Fruit fly (Drosophila melanogaster) whole organism, embryonic: ENCODE measurements around the gene FoxL1.

Experiments
- B-H1 ChIP-seq: fragments of 200-800 bp; sonication (Bioruptor generic); IDR thresholded peaks from 3 replicates; pipeline ENCODE4 v1.3.6; 2022; ENCODE audit warnings: missing biosample characterization, missing genetic modification characterization
- C15 ChIP-seq: fragments of 200-800 bp; sonication (Bioruptor generic); IDR thresholded peaks from 3 replicates; pipeline ENCODE4 v1.3.6; 2022; ENCODE audit warnings: missing biosample characterization, missing genetic modification characterization
- CG10274 ChIP-seq: fragments of 200-800 bp; sonication (Bioruptor generic); optimal IDR thresholded peaks from 3 replicates; lab custom pipeline; 2017; ENCODE audit warnings: missing biosample characterization, mild to moderate bottlenecking, missing genetic modification characterization
- CG11247 ChIP-seq: fragments of 200-800 bp; sonication (Bioruptor generic); IDR thresholded peaks from 2 replicates; pipeline ENCODE4 v1.3.6; 2022; ENCODE audit warnings: missing biosample characterization, missing genetic modification characterization
- CG11504 ChIP-seq: fragments of 200-800 bp; sonication (Bioruptor generic); optimal IDR thresholded peaks from 3 replicates; lab custom pipeline; 2019; ENCODE audit warnings: missing biosample characterization, mild to moderate bottlenecking, missing genetic modification characterization, moderate library complexity
- CG11560 ChIP-seq: fragments of 200-800 bp; sonication (Bioruptor generic); IDR thresholded peaks from 3 replicates; pipeline ENCODE4 v1.3.6; 2022; ENCODE audit warnings: missing biosample characterization, missing genetic modification characterization
- CG12071 ChIP-seq: fragments of 200-800 bp; sonication (Bioruptor generic); optimal IDR thresholded peaks from 3 replicates; lab custom pipeline; 2018; ENCODE audit warnings: missing biosample characterization, mild to moderate bottlenecking, missing genetic modification characterization
- CG12659 ChIP-seq: fragments of 200-800 bp; sonication (Bioruptor generic); optimal IDR thresholded peaks from 3 replicates; lab custom pipeline; 2017; ENCODE audit warnings: mild to moderate bottlenecking, missing biosample characterization, missing genetic modification reagents, missing genetic modification characterization
- CG12942 ChIP-seq: fragments of 200-800 bp; sonication (Bioruptor generic); optimal IDR thresholded peaks from 3 replicates; lab custom pipeline; 2016; ENCODE audit warnings: missing biosample characterization, missing genetic modification characterization
- CG15479 ChIP-seq: fragments of 200-800 bp; sonication (Bioruptor generic); optimal IDR thresholded peaks from 3 replicates; lab custom pipeline; 2019; ENCODE audit warnings: missing biosample characterization, mild to moderate bottlenecking, missing genetic modification characterization, moderate library complexity
- CG17829 ChIP-seq: fragments of 200-800 bp; optimal IDR thresholded peaks from 2 replicates; lab custom pipeline; 2019; ENCODE audit warnings: missing biosample characterization, mild to moderate bottlenecking, missing genetic modification characterization, moderate library complexity
- CG2129 ChIP-seq: fragments of 200-800 bp; sonication (Bioruptor generic); IDR thresholded peaks from 2 replicates; pipeline ENCODE4 v1.3.6; 2022; ENCODE audit warnings: missing biosample characterization, missing genetic modification characterization; ENCODE audit not compliant: partially characterized antibody
- CG6854 ChIP-seq: fragments of 200-800 bp; sonication (Bioruptor generic); optimal IDR thresholded peaks from 3 replicates; lab custom pipeline; 2017; ENCODE audit warnings: missing biosample characterization, mild to moderate bottlenecking, missing genetic modification characterization
- CG7357 ChIP-seq: fragments of 200-800 bp; sonication (Bioruptor generic); IDR thresholded peaks from 3 replicates; pipeline ENCODE4 v1.3.6; 2022; ENCODE audit warnings: missing biosample characterization, missing genetic modification characterization
- CG7372 ChIP-seq: fragments of 200-800 bp; sonication (Bioruptor generic); IDR thresholded peaks from 2 replicates; pipeline ENCODE4 v1.3.6; 2022; ENCODE audit warnings: missing biosample characterization, missing genetic modification characterization
- CG8089 ChIP-seq: fragments of 200-800 bp; sonication (Bioruptor generic); optimal IDR thresholded peaks from 3 replicates; lab custom pipeline; 2016; ENCODE audit warnings: missing biosample characterization, missing genetic modification characterization
- CG8359 ChIP-seq: fragments of 200-800 bp; sonication (Bioruptor generic); optimal IDR thresholded peaks from 2 replicates; lab custom pipeline; 2017; ENCODE audit warnings: missing biosample characterization, mild to moderate bottlenecking, missing genetic modification characterization, borderline replicate concordance
- CG8924 ChIP-seq: fragments of 200-800 bp; optimal IDR thresholded peaks from 3 replicates; lab custom pipeline; 2019; ENCODE audit warnings: missing biosample characterization, mild to moderate bottlenecking, missing genetic modification characterization, moderate library complexity
- CG8944 ChIP-seq: fragments of 200-800 bp; sonication (Bioruptor generic); optimal IDR thresholded peaks from 3 replicates; lab custom pipeline; 2016; ENCODE audit warnings: missing biosample characterization, missing genetic modification characterization
- D ChIP-seq, 2 experiments: fragments of 200-800 bp in 1 of 2; fragments of >200 bp in 1 of 2; sonication (Bioruptor generic) in 1 of 2; optimal IDR thresholded peaks; 2 replicates in 1 of 2; 3 replicates in 1 of 2; lab custom pipeline; 2017; ENCODE audit warnings: mild to moderate bottlenecking in 1 of 2, missing biosample characterization in 1 of 2, missing genetic modification characterization in 1 of 2, missing genetic modification reagents in 1 of 2
- D19B ChIP-seq: fragments of 200-800 bp; sonication (Bioruptor generic); optimal IDR thresholded peaks from 2 replicates; lab custom pipeline; 2017; ENCODE audit warnings: missing biosample characterization, mild to moderate bottlenecking, missing genetic modification characterization
- Ets97D ChIP-seq: fragments of 200-800 bp; sonication (Bioruptor generic); optimal IDR thresholded peaks from 3 replicates; lab custom pipeline; 2016; ENCODE audit warnings: missing biosample characterization, missing genetic modification characterization
- Fer2 ChIP-seq: fragments of 200-800 bp; sonication (Bioruptor generic); optimal IDR thresholded peaks from 2 replicates; lab custom pipeline; 2018; ENCODE audit warnings: missing biosample characterization, mild to moderate bottlenecking, missing genetic modification characterization, moderate library complexity
- HmgZ ChIP-seq: fragments of 200-800 bp; sonication (Bioruptor generic); optimal IDR thresholded peaks from 2 replicates; lab custom pipeline; 2018; ENCODE audit warnings: missing biosample characterization, mild to moderate bottlenecking, missing genetic modification characterization
- Opbp ChIP-seq: fragments of 200-800 bp; sonication (Bioruptor generic); IDR thresholded peaks from 3 replicates; pipeline ENCODE4 v1.3.6; 2022; ENCODE audit warnings: missing biosample characterization, missing genetic modification characterization; ENCODE audit not compliant: partially characterized antibody
- Ptx1 ChIP-seq: fragments of 200-800 bp; sonication (Bioruptor generic); IDR thresholded peaks from 2 replicates; pipeline ENCODE4 v1.3.6; 2022; ENCODE audit warnings: missing biosample characterization, missing genetic modification characterization
- Ravus ChIP-seq: fragments of 200-800 bp; sonication (Bioruptor generic); IDR thresholded peaks from 2 replicates; pipeline ENCODE4 v1.3.6; 2022; ENCODE audit warnings: missing biosample characterization, missing genetic modification characterization
- Side ChIP-seq: fragments of 200-800 bp; sonication (Bioruptor generic); optimal IDR thresholded peaks from 2 replicates; lab custom pipeline; 2016; ENCODE audit warnings: missing biosample characterization, missing genetic modification characterization
- Stat92E ChIP-seq, 3 experiments: fragments of >200 bp in 2 of 3; fragments of 200-800 bp in 1 of 3; sonication (Bioruptor generic) in 1 of 3; optimal IDR thresholded peaks; 2 replicates each; lab custom pipeline; 2017 to 2019; ENCODE audit warnings: missing biosample characterization in 3 of 3, missing genetic modification characterization in 3 of 3, mild to moderate bottlenecking in 1 of 3, moderate library complexity in 1 of 3
- abd-A ChIP-seq: fragments of 200-800 bp; sonication (Bioruptor generic); optimal IDR thresholded peaks from 3 replicates; lab custom pipeline; 2019; ENCODE audit warnings: missing biosample characterization, mild to moderate bottlenecking, missing genetic modification characterization, moderate library complexity
- ase ChIP-seq: fragments of 200-800 bp; sonication (Bioruptor generic); IDR thresholded peaks from 3 replicates; pipeline ENCODE4 v1.3.6; 2022; ENCODE audit warnings: missing biosample characterization, missing genetic modification characterization
- cg ChIP-seq: fragments of 200-800 bp; sonication (Bioruptor generic); optimal IDR thresholded peaks from 3 replicates; lab custom pipeline; 2019; ENCODE audit warnings: missing biosample characterization, mild to moderate bottlenecking, missing genetic modification characterization, moderate library complexity
- crol ChIP-seq: fragments of 200-800 bp; sonication (Bioruptor generic); IDR thresholded peaks from 2 replicates; pipeline ENCODE4 v1.3.6; 2022; ENCODE audit warnings: missing biosample characterization, missing genetic modification characterization
- disco-r ChIP-seq: fragments of 200-800 bp; sonication (Bioruptor generic); optimal IDR thresholded peaks from 2 replicates; lab custom pipeline; 2016; ENCODE audit warnings: missing biosample characterization, missing genetic modification characterization
- exex ChIP-seq: fragments of 200-800 bp; sonication (Bioruptor generic); optimal IDR thresholded peaks from 4 replicates; lab custom pipeline; 2018; ENCODE audit warnings: missing biosample characterization, mild to moderate bottlenecking, missing genetic modification characterization, moderate library complexity
- gcm2 ChIP-seq: fragments of 200-800 bp; sonication (Bioruptor generic); optimal IDR thresholded peaks from 2 replicates; lab custom pipeline; 2016; ENCODE audit warnings: missing biosample characterization, missing genetic modification characterization
- grn ChIP-seq: fragments of 200-800 bp; sonication (Bioruptor generic); optimal IDR thresholded peaks from 3 replicates; lab custom pipeline; 2017; ENCODE audit warnings: missing biosample characterization, missing genetic modification characterization
- ken ChIP-seq: fragments of 200-800 bp; sonication (Bioruptor generic); IDR thresholded peaks from 3 replicates; pipeline ENCODE4 v1.3.6; 2022; ENCODE audit warnings: missing biosample characterization, missing genetic modification characterization
- klu ChIP-seq: fragments of 200-800 bp; sonication (Bioruptor generic); IDR thresholded peaks from 2 replicates; pipeline ENCODE4 v1.3.6; 2022; ENCODE audit warnings: missing biosample characterization, missing genetic modification characterization
- lbe ChIP-seq: fragments of 200-800 bp; sonication (Bioruptor generic); optimal IDR thresholded peaks from 2 replicates; lab custom pipeline; 2016; ENCODE audit warnings: missing biosample characterization, mild to moderate bottlenecking, missing genetic modification characterization
- lilli ChIP-seq: fragments of 200-800 bp; sonication (Bioruptor generic); optimal IDR thresholded peaks from 3 replicates; lab custom pipeline; 2016; ENCODE audit warnings: missing biosample characterization, missing genetic modification characterization
- pho ChIP-seq: fragments of 200-800 bp; sonication (Bioruptor generic); optimal IDR thresholded peaks from 2 replicates; lab custom pipeline; 2016; ENCODE audit warnings: missing biosample characterization, missing genetic modification characterization
- rib ChIP-seq: fragments of 200-800 bp; sonication (Bioruptor generic); IDR thresholded peaks from 2 replicates; pipeline ENCODE4 v1.3.6; 2022; ENCODE audit warnings: missing biosample characterization, missing genetic modification characterization
- salm ChIP-seq: fragments of 200-800 bp; sonication (Bioruptor generic); optimal IDR thresholded peaks from 2 replicates; lab custom pipeline; 2018; ENCODE audit warnings: missing biosample characterization, mild to moderate bottlenecking, missing genetic modification characterization
- sc ChIP-seq, 3 experiments: fragments of >200 bp in 2 of 3; fragments of 200-800 bp in 1 of 3; sonication (Bioruptor generic) in 1 of 3; optimal IDR thresholded peaks; 2 replicates in 2 of 3; 3 replicates in 1 of 3; lab custom pipeline; 2017; ENCODE audit warnings: mild to moderate bottlenecking in 1 of 3, missing biosample characterization in 1 of 3, missing genetic modification characterization in 1 of 3, missing genetic modification reagents in 1 of 3
- sens ChIP-seq: fragments of 200-800 bp; sonication (Bioruptor generic); peaks from one replicate; lab custom pipeline; 2016; ENCODE audit warnings: missing biosample characterization, missing genetic modification characterization
- sima ChIP-seq: fragments of 200-800 bp; sonication (Bioruptor generic); optimal IDR thresholded peaks from 2 replicates; lab custom pipeline; 2016; ENCODE audit warnings: missing biosample characterization, missing genetic modification characterization
- trh ChIP-seq: fragments of 200-800 bp; sonication (Bioruptor generic); optimal IDR thresholded peaks from 2 replicates; lab custom pipeline; 2016; ENCODE audit warnings: missing biosample characterization, missing genetic modification characterization
- tup ChIP-seq: fragments of 200-800 bp; sonication (Bioruptor generic); optimal IDR thresholded peaks from 2 replicates; lab custom pipeline; 2016; ENCODE audit warnings: missing biosample characterization, mild to moderate bottlenecking, missing genetic modification characterization, moderate library complexity

FoxL1 gene

dm6 chr3L:4025738-4026505 lies 7.2 kb downstream of the FoxL1 start, which contains the start of gene CG11594 (continued):
- no peak for TF ChIP-seq klu (GFP tag; lab: Robert Waterston, UW)
- no peak for TF ChIP-seq sc (optimal IDR thresholded peaks at IDR 0.05; lab: Kevin White, UChicago)
- no peak for TF ChIP-seq sc (GFP tag; optimal IDR thresholded peaks at IDR 0.05; lab: Kevin White, UChicago)
- no peak for TF ChIP-seq sima
- no peak for TF ChIP-seq trh (GFP tag; lab: Kevin White, UChicago)
- no peak for TF ChIP-seq B-H1
- peak; percentile 95 for TF ChIP-seq exex (tag; lab: Kevin White, UChicago)
- TF ChIP-seq CG8089 (GFP tag; lab: Kevin White, UChicago): no peak
- no peak for TF ChIP-seq C15 (GFP tag; lab: Robert Waterston, UW)
- TF ChIP-seq sens (GFP tag; lab: Kevin White, UChicago): peak; percentile 62
- TF ChIP-seq lilli (GFP tag; lab: Kevin White, UChicago): no peak
- peak; percentile 21 for TF ChIP-seq HmgZ (tag; lab: Kevin White, UChicago)
- no peak for TF ChIP-seq gcm2 (GFP tag; lab: Kevin White, UChicago)
- TF ChIP-seq abd-A: no peak
- TF ChIP-seq CG11504 (tag; lab: Kevin White, UChicago): no peak
- TF ChIP-seq CG2129 (GFP tag; lab: Robert Waterston, UW): no peak
- no peak for TF ChIP-seq CG8944
- TF ChIP-seq cg (GFP tag; lab: Kevin White, UChicago): no peak
- TF ChIP-seq Side (GFP tag; lab: Kevin White, UChicago): no peak
- peak; percentile 9 for TF ChIP-seq Fer2 (tag; lab: Kevin White, UChicago)
- 0 out of 3 replicates have a peak, but pooled peaks have one; percentile 27 for TF ChIP-seq ken (GFP tag; lab: Robert Waterston, UW)
- TF ChIP-seq salm: no peak
- no peak for TF ChIP-seq disco-r
- no peak for TF ChIP-seq CG10274 (GFP tag; lab: Kevin White, UChicago)
- no peak for TF ChIP-seq Stat92E (GFP tag; optimal IDR thresholded peaks at IDR 0.05; lab: Kevin White, UChicago)
- peak; percentile 7 for TF ChIP-seq CG6854 (GFP tag; lab: Kevin White, UChicago)
- TF ChIP-seq Opbp (GFP tag; lab: Robert Waterston, UW): no peak
- no peak for TF ChIP-seq Ets97D (GFP tag; lab: Kevin White, UChicago)
- no peak for TF ChIP-seq CG7357 (GFP tag; lab: Robert Waterston, UW)
- TF ChIP-seq CG12071: peak; percentile 54
- TF ChIP-seq CG12659 (GFP tag; lab: Kevin White, UChicago): peak; percentile 32
- TF ChIP-seq CG11247 (GFP tag; lab: Robert Waterston, UW): no peak
- TF ChIP-seq CG17829 (tag; lab: Kevin White, UChicago): no peak
- no peak for TF ChIP-seq D19B (GFP tag; lab: Kevin White, UChicago)
- TF ChIP-seq rib (GFP tag; lab: Robert Waterston, UW): no peak
- TF ChIP-seq ase: no peak
- no peak for TF ChIP-seq tup (GFP tag; lab: Kevin White, UChicago)
- TF ChIP-seq crol (GFP tag; lab: Robert Waterston, UW): no peak
- no peak for TF ChIP-seq CG8359 (GFP tag; lab: Kevin White, UChicago)
- TF ChIP-seq D (optimal IDR thresholded peaks at IDR 0.05; lab: Kevin White, UChicago): no peak
- TF ChIP-seq D (GFP tag; optimal IDR thresholded peaks at IDR 0.05; lab: Kevin White, UChicago): no peak
- no peak for TF ChIP-seq pho (GFP tag; lab: Kevin White, UChicago)
- no peak for TF ChIP-seq Ptx1
- no peak for TF ChIP-seq CG12942 (GFP tag; lab: Kevin White, UChicago)
- TF ChIP-seq CG8924 (tag; lab: Kevin White, UChicago): peak; percentile 8
- no peak for TF ChIP-seq Ravus
- peak; percentile 92 for TF ChIP-seq grn (GFP tag; lab: Kevin White, UChicago)
- no peak; the same call in 1 of the 2 replicates for TF ChIP-seq CG7372 (GFP tag; lab: Robert Waterston, UW)
- TF ChIP-seq CG11560: no peak
- no peak for TF ChIP-seq CG15479 (GFP tag; lab: Kevin White, UChicago)
- TF ChIP-seq lbe (GFP tag; lab: Kevin White, UChicago): no peak
